Fruit fly (Drosophila melanogaster) Kc167 (cell line): ENCODE data around the gene Jon65Ai.

ENCODE experiments used
- Myc ChIP-seq: fragments of >200 bp; optimal IDR thresholded peaks from 2 replicates; lab custom pipeline; 2017; ENCODE audit warnings: missing external identifiers
- Sin3A ChIP-seq: fragments of >200 bp; optimal IDR thresholded peaks from 2 replicates; lab custom pipeline; 2018; ENCODE audit warnings: missing external identifiers
- h ChIP-seq: fragments of >200 bp; optimal IDR thresholded peaks from 3 replicates; lab custom pipeline; 2018; ENCODE audit warnings: missing external identifiers
- insv ChIP-seq: fragments of >200 bp; optimal IDR thresholded peaks from 3 replicates; lab custom pipeline; 2018; ENCODE audit warnings: missing external identifiers
- psq ChIP-seq: fragments of >200 bp; optimal IDR thresholded peaks from 2 replicates; lab custom pipeline; 2017; ENCODE audit warnings: missing external identifiers
- ttk ChIP-seq: sonication (Bioruptor generic); optimal IDR thresholded peaks from 2 replicates; lab custom pipeline; 2017; ENCODE audit warnings: missing external identifiers

Jon65Ai gene

DNA sequence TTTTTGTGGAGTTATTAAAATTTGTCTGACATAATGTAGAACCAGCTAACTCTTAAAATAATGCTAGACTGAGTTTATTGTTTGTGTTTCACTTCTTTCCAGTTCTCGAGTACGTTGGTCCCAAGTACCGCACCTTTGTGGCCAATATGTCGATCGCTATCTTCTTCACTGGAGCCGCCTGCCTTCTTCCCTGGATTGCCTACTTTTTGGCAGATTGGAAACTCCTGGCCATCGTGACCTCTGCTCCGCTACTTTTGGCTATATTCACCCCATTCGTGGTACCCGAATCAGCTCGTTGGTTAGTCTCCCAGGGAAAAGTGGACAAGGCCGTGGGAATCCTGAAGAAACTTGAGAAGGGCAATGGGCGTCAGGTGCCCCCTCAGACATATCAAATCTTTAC, 15.9 kb upstream of the Jon65Ai start:
- TF ChIP-seq psq (lab: Kevin White, UChicago) (no peak), Myc (lab: Kevin White, UChicago) (no peak), insv (lab: Kevin White, UChicago) (no peak), Sin3A (no peak), h (lab: Kevin White, UChicago) (no peak), ttk (lab: Kevin White, UChicago) (no peak)

DNA sequence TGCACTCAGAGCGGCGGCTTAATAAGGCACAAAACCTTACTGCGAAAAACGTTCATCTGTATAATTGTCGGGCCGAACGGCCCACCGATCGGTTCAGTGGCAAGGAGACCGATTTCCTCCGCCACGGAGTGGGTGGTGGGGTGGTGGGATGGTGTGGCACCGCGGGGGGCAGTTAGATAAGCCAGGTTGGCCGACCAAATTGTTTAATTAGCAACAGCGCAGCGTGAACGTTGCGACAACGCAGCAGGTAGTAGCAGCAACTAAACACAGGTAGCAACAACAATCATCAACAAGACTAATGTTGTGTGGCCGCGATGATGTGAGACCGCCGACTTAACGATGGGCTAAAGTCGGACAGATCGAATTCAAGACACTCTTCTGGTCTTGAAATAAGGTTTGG, 13.9 kb upstream of the Jon65Ai start:
- no peak for TF ChIP-seq psq (lab: Kevin White, UChicago)
- TF ChIP-seq insv (lab: Kevin White, UChicago), result no peak
- no peak for TF ChIP-seq Sin3A
- TF ChIP-seq h (lab: Kevin White, UChicago), result no peak
- TF ChIP-seq Myc (lab: Kevin White, UChicago), result no peak
- no peak for TF ChIP-seq ttk (lab: Kevin White, UChicago)

DNA sequence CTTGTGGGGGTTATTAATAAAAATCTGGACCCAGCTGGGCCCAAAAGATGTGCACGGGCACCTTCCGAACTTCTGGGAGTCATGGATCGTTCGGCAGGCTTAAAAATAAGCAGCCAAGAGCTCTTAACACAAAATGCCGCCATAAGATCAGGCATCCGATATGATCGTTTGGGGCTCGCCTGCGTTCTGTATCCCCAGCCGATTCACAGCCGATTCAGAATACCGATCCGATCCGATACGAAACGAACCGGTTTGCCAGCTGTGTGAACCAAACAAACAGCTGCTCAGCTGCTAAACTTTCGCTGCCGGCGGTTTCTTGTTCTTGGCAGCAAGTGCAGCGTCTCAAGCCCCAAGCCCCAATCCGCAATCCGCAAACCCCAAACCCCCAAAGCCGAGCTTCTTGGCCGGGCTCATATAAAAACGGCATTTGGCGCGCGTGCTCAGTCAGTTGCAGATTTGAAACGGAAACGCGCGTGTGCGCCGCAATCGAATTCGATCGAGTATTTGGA, 11.7 kb upstream of the Jon65Ai start, which contains the start of gene CG42269:
Gene CG42269, plus strand, starts transcription at position 416 of the 509 bp plus-strand sequence.
- TF ChIP-seq insv (lab: Kevin White, UChicago) (no peak), ttk (lab: Kevin White, UChicago) (no peak), Sin3A (no peak)

DNA sequence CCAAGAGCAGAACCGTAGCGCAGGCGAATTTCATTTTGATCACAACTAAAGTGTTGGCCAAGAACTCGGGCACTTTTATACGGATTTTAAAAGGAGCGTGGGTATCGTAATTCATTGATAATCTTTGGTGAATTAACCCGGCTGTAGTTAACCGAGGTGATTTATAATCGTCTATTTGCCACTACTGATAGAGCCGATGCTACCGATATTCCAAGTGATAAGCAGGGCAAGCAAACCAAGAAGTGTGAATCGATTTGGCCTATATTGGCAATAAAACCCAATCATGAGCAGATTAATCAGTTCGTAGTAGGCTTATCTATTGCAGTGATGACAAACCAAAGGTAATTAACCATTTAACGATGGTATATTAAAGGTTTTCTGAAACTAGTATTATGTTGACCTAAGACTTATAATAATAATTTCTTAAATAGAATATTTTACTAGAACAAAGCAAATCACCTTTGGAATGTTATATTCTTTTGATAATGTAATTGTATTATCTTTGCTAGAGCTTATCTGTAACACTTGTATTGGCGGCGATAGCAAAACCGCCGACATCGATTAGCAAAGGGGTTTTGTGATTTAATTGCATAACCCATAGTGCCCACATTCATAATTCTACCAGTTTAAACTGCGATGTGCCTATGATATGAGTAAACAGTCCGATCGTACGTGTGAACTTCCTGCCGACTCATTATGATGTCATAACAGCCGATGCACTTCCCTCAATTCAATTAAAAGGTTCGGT, 8.8 kb upstream of the Jon65Ai start, which contains the start of gene CG10472:
Gene CG10472, minus strand, starts transcription at position 51 of the 748 bp plus-strand sequence.
- TF ChIP-seq ttk (lab: Kevin White, UChicago) (no peak), h (lab: Kevin White, UChicago) (no peak), Sin3A (no peak), psq (lab: Kevin White, UChicago) (no peak), Myc (lab: Kevin White, UChicago) (no peak), insv (lab: Kevin White, UChicago) (no peak)

DNA sequence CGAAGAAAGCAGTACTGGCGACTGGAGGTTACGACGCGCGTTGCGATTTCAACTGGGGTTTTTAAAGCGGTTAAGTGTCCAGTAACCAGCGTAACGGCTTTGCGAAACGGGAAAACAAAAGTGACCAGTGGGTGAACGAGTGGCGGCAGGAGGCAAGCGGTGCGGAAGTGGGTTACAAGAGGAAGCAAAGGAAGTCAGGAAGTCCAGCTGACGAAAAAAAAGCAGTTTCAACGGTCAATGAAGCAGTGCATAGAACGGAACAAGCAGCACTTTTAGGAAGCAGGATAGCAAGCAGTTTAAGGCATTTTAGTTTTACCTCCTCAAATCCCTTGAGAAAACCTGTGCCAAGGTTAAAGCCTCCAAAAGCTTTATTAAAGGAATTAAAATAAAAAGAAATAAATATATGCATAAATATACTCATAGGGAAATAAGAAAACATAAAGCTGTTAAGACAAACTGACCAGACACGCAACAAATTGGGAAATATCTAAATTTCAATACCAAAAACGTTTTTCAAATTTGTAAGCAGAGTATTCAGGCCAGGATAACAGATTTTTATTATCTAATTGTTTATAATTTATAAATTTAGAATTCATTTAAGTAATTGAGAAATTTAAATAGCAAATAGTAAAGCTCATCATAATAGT, 4.9 kb upstream of the Jon65Ai start, which contains the start of gene CG6592:
Gene CG6592, plus strand, starts transcription at position 597 of the 647 bp plus-strand sequence.
- TF ChIP-seq Myc (lab: Kevin White, UChicago) (no peak), psq (lab: Kevin White, UChicago) (no peak), h (lab: Kevin White, UChicago) (no peak), ttk (lab: Kevin White, UChicago) (no peak), insv (lab: Kevin White, UChicago) (no peak), Sin3A (no peak)

DNA sequence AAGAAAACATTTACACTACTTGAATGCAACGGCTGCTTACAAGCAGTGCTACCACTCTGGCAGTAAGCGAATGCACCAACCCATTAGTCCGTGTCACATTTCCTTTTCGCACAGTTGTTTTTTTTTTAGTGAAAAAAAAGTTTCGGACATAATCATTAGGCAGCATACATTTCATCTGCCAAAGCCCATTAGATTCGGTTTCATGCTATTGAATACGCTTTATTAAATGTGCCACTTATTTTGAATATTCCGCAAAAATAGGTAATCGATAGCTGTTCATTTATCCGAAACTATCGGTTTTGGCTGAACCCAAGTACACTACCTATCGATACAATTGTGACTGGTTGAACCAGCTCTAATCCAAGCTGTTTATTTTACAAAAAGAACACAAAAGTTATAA, 560 bp upstream of the Jon65Ai start, which contains the start of gene tant:
Gene tant, plus strand, starts transcription at position 334 of the 400 bp plus-strand sequence.
- TF ChIP-seq h (lab: Kevin White, UChicago) (no peak), psq (lab: Kevin White, UChicago) (no peak), ttk (lab: Kevin White, UChicago) (no peak), insv (lab: Kevin White, UChicago) (no peak), Myc (lab: Kevin White, UChicago) (no peak), Sin3A (no peak)

DNA sequence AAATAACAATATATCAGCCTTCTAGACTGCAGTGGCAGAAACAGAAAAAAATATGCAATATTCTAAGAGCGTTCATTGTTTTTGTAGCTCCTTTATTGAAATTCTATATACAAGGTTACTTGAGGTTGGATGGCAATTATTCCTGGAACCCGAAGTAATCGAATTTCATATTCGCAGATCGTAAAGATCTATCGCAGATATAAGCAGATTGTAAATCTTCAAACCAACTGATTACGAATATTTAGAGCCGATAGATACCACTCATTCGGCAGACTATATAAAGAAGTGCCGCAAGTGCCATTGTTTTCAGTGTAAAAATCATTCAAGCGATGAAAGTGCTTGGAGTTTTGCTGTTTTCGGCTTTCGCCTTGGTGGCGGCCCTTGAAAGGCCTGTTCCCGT, 2.2 kb downstream of the Jon65Ai start, which contains the start of gene Jon65Aii:
Gene Jon65Aii, plus strand, starts transcription at position 301 of the 400 bp plus-strand sequence.
- TF ChIP-seq h (lab: Kevin White, UChicago) (no peak), Sin3A (no peak), insv (lab: Kevin White, UChicago) (no peak), psq (lab: Kevin White, UChicago) (no peak), Myc (lab: Kevin White, UChicago) (no peak), ttk (lab: Kevin White, UChicago) (no peak)

DNA sequence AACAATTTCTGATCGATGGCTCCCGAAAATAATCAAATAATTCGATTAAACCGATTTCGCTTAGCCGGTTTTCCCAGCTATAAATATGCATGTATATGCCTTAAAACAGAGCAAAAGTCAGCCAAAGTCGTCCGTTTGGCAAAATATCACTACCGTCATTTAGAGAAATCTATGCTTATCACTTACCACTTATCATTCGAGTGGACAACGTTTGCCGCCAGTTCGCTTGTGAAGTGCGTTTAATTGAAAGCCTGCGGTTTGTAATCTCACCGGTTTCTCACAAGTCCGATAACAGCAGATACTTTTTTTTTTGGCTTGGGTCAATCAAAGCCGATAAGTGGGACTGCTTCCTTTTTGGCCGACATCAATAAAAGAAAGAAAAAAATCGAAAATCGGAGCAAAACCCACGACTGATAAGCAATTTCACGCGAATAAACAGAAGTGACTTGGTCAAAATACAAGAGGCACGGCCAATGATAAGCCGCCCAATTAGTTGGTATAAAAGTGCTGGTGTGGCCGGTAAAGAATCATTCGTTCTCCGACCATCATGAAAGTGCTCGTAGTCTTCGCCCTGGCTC, 3.9 kb downstream of the Jon65Ai start, which contains the start of gene Jon65Aiii:
Gene Jon65Aiii, plus strand, starts transcription at position 528 of the 578 bp plus-strand sequence.
- no peak for TF ChIP-seq Myc (lab: Kevin White, UChicago)
- no peak for TF ChIP-seq insv (lab: Kevin White, UChicago)
- no peak for TF ChIP-seq psq (lab: Kevin White, UChicago)
- TF ChIP-seq h (lab: Kevin White, UChicago), result no peak
- no peak for TF ChIP-seq ttk (lab: Kevin White, UChicago)
- no peak for TF ChIP-seq Sin3A

DNA sequence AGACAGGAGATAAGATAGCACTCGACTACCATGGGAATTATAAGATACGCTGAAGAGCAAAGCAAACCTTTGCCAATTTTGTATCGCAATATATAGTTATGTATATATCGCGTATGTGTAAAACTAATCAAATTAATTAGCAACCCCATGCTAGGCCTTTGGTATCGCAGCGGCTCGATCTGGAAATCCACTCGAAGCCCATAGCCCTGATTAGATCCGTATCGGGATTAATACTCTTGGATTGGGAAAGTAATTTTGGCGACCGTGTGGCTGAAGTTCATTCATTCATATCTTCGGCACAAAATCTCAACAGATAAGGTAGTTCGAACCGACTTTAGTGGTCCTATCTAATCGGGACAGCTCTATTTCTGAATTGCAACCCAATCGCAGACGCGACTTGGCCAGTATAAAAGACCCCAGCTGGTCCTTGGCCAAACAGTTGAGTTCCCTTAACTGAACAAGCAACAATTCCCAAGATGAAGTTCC, 15.5 kb downstream of the Jon65Ai start, which contains the start of gene Jon65Aiv:
Gene Jon65Aiv, plus strand, starts transcription at position 436 of the 486 bp plus-strand sequence.
- no peak for TF ChIP-seq psq (lab: Kevin White, UChicago)
- TF ChIP-seq ttk (lab: Kevin White, UChicago), result no peak

DNA sequence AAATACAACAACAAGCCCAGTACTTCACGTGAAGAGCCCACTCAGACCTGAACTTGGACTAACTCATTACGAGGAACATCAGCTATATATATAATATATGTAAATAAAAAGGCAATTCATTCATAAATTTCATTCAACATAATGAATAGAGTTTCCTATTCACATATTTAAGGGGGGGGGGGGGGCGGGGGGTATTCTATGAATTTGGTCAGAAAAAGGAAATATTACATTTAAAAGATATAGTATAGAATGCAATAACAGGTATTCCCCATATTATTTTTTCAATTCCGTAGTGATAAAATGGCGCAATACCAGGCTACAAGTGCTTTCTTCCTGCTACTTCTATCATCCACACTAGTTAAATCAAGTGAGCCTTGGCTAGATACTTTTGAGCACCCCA, 17.4 kb downstream of the Jon65Ai start, which contains the start of gene CG6462:
Gene CG6462, plus strand, starts transcription at position 301 of the 400 bp plus-strand sequence.
- TF ChIP-seq insv (lab: Kevin White, UChicago) (no peak), Sin3A (no peak), Myc (lab: Kevin White, UChicago) (no peak), h (lab: Kevin White, UChicago) (no peak), ttk (lab: Kevin White, UChicago) (no peak), psq (lab: Kevin White, UChicago) (no peak)

DNA sequence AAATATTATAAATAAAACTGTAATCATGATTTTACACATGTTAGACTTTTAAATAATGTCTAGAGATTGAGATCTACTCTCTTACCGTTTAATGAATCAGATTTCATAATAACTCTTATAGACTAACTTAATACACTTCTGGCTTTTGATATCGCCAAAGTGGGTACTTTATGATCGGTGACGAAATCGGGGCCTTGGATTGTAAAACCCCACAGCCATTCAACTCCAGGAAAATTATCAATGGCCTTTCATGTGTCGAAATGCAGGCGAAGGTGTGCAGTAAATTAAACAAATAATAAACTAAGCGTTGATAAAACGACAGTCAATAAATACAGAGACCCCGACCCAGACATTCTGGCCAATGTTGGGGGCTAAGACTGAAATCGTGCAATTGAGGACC, 18.1 kb downstream of the Jon65Ai start:
- no peak for TF ChIP-seq Sin3A
- TF ChIP-seq Myc (lab: Kevin White, UChicago), result no peak
- no peak for TF ChIP-seq psq (lab: Kevin White, UChicago)
- no peak for TF ChIP-seq h (lab: Kevin White, UChicago)
- no peak for TF ChIP-seq insv (lab: Kevin White, UChicago)
